Worm (Caenorhabditis elegans) whole organism, mixed stage, embryonic: ENCODE data around the gene C31B8.12.

ENCODE experiments used
- M03D4.4 ChIP-seq: sonication (generic microtip); optimal IDR thresholded peaks from 2 replicates; lab custom pipeline; 2017; ENCODE audit warnings: mild to moderate bottlenecking, missing genetic modification characterization, missing compliant biosample characterization
- bed-3 ChIP-seq: fragments of 200-800 bp; sonication (Bioruptor generic); optimal IDR thresholded peaks from 3 replicates; lab custom pipeline; 2018; ENCODE audit warnings: mild to moderate bottlenecking, missing genetic modification characterization, moderate library complexity, missing compliant biosample characterization
- blmp-1 ChIP-seq: fragments of 150-350 bp; optimal IDR thresholded peaks from 2 replicates; lab custom pipeline; 2014; ENCODE audit warnings: missing biosample characterization, missing genetic modification characterization
- ceh-43 ChIP-seq: fragments of 200-800 bp; sonication (Bioruptor generic); optimal IDR thresholded peaks from 2 replicates; lab custom pipeline; 2018; ENCODE audit warnings: mild to moderate bottlenecking, missing genetic modification characterization, moderate library complexity, missing compliant biosample characterization
- ceh-83 ChIP-seq: fragments of 200-800 bp; sonication (Bioruptor generic); optimal IDR thresholded peaks from 2 replicates; lab custom pipeline; 2018; ENCODE audit warnings: mild to moderate bottlenecking, missing genetic modification characterization, missing compliant biosample characterization
- ces-1 ChIP-seq: fragments of 150-350 bp; optimal IDR thresholded peaks from 2 replicates; lab custom pipeline; 2014; ENCODE audit warnings: missing biosample characterization, missing genetic modification reagents, missing genetic modification characterization
- cnd-1 ChIP-seq: fragments of 200-800 bp; sonication (Bioruptor generic); optimal IDR thresholded peaks from 2 replicates; lab custom pipeline; 2018; ENCODE audit warnings: mild to moderate bottlenecking, missing genetic modification characterization, missing compliant biosample characterization
- drap-1 ChIP-seq: fragments of 200-800 bp; sonication (Bioruptor generic); optimal IDR thresholded peaks from 3 replicates; lab custom pipeline; 2018; ENCODE audit warnings: mild to moderate bottlenecking, missing genetic modification characterization, missing compliant biosample characterization
- elt-1 ChIP-seq: sonication (generic microtip); optimal IDR thresholded peaks from 2 replicates; lab custom pipeline; 2017; ENCODE audit warnings: missing genetic modification characterization, mild to moderate bottlenecking, missing compliant biosample characterization, antibody characterized with exemption, moderate library complexity, borderline replicate concordance; ENCODE audit not compliant: insufficient read depth
- elt-3 ChIP-seq: fragments of 150-350 bp; optimal IDR thresholded peaks from 2 replicates; lab custom pipeline; 2014; ENCODE audit warnings: missing biosample characterization, missing genetic modification characterization
- flh-1 ChIP-seq: fragments of 200-800 bp; sonication (Bioruptor generic); optimal IDR thresholded peaks from 2 replicates; lab custom pipeline; 2018; ENCODE audit warnings: mild to moderate bottlenecking, missing genetic modification characterization, moderate library complexity, missing compliant biosample characterization
- hlh-1 ChIP-seq: fragments of 150-350 bp; optimal IDR thresholded peaks from 2 replicates; lab custom pipeline; 2014; ENCODE audit warnings: missing biosample characterization, missing genetic modification reagents, missing genetic modification characterization
- lin-13 ChIP-seq: fragments of 150-350 bp; optimal IDR thresholded peaks from 2 replicates; lab custom pipeline; 2014; ENCODE audit warnings: missing biosample characterization, missing genetic modification characterization
- lin-32 ChIP-seq: fragments of 200-800 bp; sonication (Bioruptor generic); optimal IDR thresholded peaks from 2 replicates; lab custom pipeline; 2018; ENCODE audit warnings: mild to moderate bottlenecking, missing genetic modification characterization, missing compliant biosample characterization
- lsy-2 ChIP-seq: fragments of 150-350 bp; optimal IDR thresholded peaks from 2 replicates; lab custom pipeline; 2014; ENCODE audit warnings: missing biosample characterization, missing genetic modification characterization
- mab-5 ChIP-seq: fragments of 150-350 bp; optimal IDR thresholded peaks from 2 replicates; lab custom pipeline; 2014; ENCODE audit warnings: missing biosample characterization, missing genetic modification characterization
- mls-2 ChIP-seq: sonication (generic microtip); optimal IDR thresholded peaks from 2 replicates; lab custom pipeline; 2016; ENCODE audit warnings: mild to moderate bottlenecking, missing genetic modification characterization, moderate library complexity, missing compliant biosample characterization
- nhr-12 ChIP-seq: fragments of 150-350 bp; optimal IDR thresholded peaks from 2 replicates; lab custom pipeline; 2014; ENCODE audit warnings: missing biosample characterization, missing genetic modification characterization
- nhr-2 ChIP-seq: fragments of 150-350 bp; optimal IDR thresholded peaks from 2 replicates; lab custom pipeline; 2014; ENCODE audit warnings: missing biosample characterization, missing genetic modification characterization
- nhr-237 ChIP-seq: fragments of 150-350 bp; optimal IDR thresholded peaks from 2 replicates; lab custom pipeline; 2014; ENCODE audit warnings: missing biosample characterization, missing genetic modification characterization
- nhr-28 ChIP-seq: fragments of 150-350 bp; optimal IDR thresholded peaks from 2 replicates; lab custom pipeline; 2014; ENCODE audit warnings: missing biosample characterization, missing genetic modification characterization
- nhr-76 ChIP-seq: sonication (generic microtip); optimal IDR thresholded peaks from 2 replicates; lab custom pipeline; 2017; ENCODE audit warnings: missing biosample characterization, missing genetic modification characterization
- pha-4 ChIP-seq: fragments of 150-350 bp; optimal IDR thresholded peaks from 2 replicates; lab custom pipeline; 2018; ENCODE audit warnings: missing biosample characterization, missing genetic modification reagents, missing genetic modification characterization
- sem-2 ChIP-seq: fragments of 200-800 bp; sonication (Bioruptor generic); optimal IDR thresholded peaks from 2 replicates; lab custom pipeline; 2018; ENCODE audit warnings: mild to moderate bottlenecking, missing genetic modification characterization, missing compliant biosample characterization
- snpc-4 ChIP-seq: fragments of 150-350 bp; optimal IDR thresholded peaks from 2 replicates; lab custom pipeline; 2014; ENCODE audit warnings: missing biosample characterization, missing genetic modification characterization
- sptf-1 ChIP-seq: sonication (generic microtip); optimal IDR thresholded peaks from 2 replicates; lab custom pipeline; 2017; ENCODE audit warnings: mild to moderate bottlenecking, missing genetic modification characterization, moderate library complexity, missing compliant biosample characterization
- tbx-8 ChIP-seq: fragments of 200-800 bp; sonication (Bioruptor generic); optimal IDR thresholded peaks from 2 replicates; lab custom pipeline; 2018; ENCODE audit warnings: mild to moderate bottlenecking, missing genetic modification characterization, moderate library complexity, missing compliant biosample characterization
- unc-120 ChIP-seq: sonication (generic microtip); optimal IDR thresholded peaks from 2 replicates; lab custom pipeline; 2017; ENCODE audit warnings: missing genetic modification characterization, missing compliant biosample characterization; ENCODE audit not compliant: poor library complexity, severe bottlenecking
- unc-62 ChIP-seq: fragments of 150-350 bp; optimal IDR thresholded peaks from 2 replicates; lab custom pipeline; 2014; ENCODE audit warnings: missing biosample characterization, missing genetic modification reagents, missing genetic modification characterization
- zip-8 ChIP-seq: fragments of 150-350 bp; optimal IDR thresholded peaks from 2 replicates; lab custom pipeline; 2014; ENCODE audit warnings: missing biosample characterization, missing genetic modification characterization
- ztf-11 ChIP-seq: fragments of 150-350 bp; optimal IDR thresholded peaks from 2 replicates; lab custom pipeline; 2014; ENCODE audit warnings: missing biosample characterization, missing genetic modification characterization

C31B8.12 gene

ce11 chrV:2929753-2930152 is 2.3 kb upstream of the C31B8.12 start, which contains the start of gene C31B8.16:
Gene C31B8.16, plus strand, starts transcription at chrV:2930053.
- no peak for TF ChIP-seq ceh-83 (GFP tag; lab: Kevin White, UChicago)

- TF ChIP-seq mab-5 (tag; lab: Kevin White, UChicago), result no peak
- TF ChIP-seq elt-1 (tag; lab: Kevin White, UChicago), result no peak
- no peak for TF ChIP-seq unc-120 (tag; lab: Kevin White, UChicago)
- TF ChIP-seq drap-1 (GFP tag; lab: Kevin White, UChicago), result no peak
- TF ChIP-seq flh-1 (GFP tag; lab: Kevin White, UChicago), result no peak
- TF ChIP-seq nhr-28 (tag; lab: Kevin White, UChicago), result no peak
- TF ChIP-seq bed-3, result no peak
- no peak for TF ChIP-seq ceh-83 (GFP tag; lab: Kevin White, UChicago)
- no peak for TF ChIP-seq tbx-8 (GFP tag; lab: Kevin White, UChicago)
- TF ChIP-seq sem-2, result no peak
- no peak for TF ChIP-seq sptf-1 (tag; lab: Kevin White, UChicago)
- no peak for TF ChIP-seq elt-3
- TF ChIP-seq M03D4.4 (tag; lab: Kevin White, UChicago), result no peak
Observed at ce11 chrV:2922594-2922993, 4.9 kb downstream of the C31B8.12 start, which contains the start of gene srh-38. Gene srh-38, minus strand, starts transcription at chrV:2922694.

- TF ChIP-seq lin-32 (GFP tag; lab: Kevin White, UChicago) (no peak), blmp-1 (no peak), nhr-237 (tag; lab: Kevin White, UChicago) (no peak), snpc-4 (tag; lab: Kevin White, UChicago) (no peak), nhr-12 (tag; lab: Kevin White, UChicago) (no peak), nhr-76 (no peak), sem-2 (no peak), drap-1 (GFP tag; lab: Kevin White, UChicago) (no peak), mls-2 (tag; lab: Kevin White, UChicago) (no peak), elt-1 (tag; lab: Kevin White, UChicago) (no peak), hlh-1 (no peak), pha-4 (tag; lab: Kevin White, UChicago) (no peak), lsy-2 (tag; lab: Kevin White, UChicago) (no peak), bed-3 (no peak), tbx-8 (GFP tag; lab: Kevin White, UChicago) (no peak), zip-8 (tag; lab: Kevin White, UChicago) (no peak), ztf-11 (tag; lab: Kevin White, UChicago) (no peak), unc-120 (tag; lab: Kevin White, UChicago) (no peak), ceh-43 (GFP tag; lab: Kevin White, UChicago) (no peak), ces-1 (no peak)
Observed at ce11 chrV:2920125-2920524, 7.3 kb downstream of the C31B8.12 start.

DNA sequence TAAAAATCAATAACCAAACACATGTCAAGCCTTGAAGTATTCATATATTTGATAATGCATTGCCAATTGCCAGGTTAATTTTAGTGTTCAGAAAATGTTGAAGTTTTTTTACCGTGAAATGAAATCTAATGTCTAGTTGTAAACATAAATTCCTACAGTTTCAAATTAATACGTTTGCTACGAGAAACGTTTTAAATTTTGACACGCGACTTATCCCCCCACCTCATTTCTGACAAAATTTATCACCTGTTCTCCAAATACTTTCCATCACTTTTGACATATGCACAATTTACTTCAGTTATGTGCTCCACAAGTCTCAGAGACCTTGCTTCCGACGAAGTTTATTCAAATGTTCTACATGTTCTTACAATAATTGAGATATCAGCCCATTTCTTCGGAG is 13.5 kb downstream of the C31B8.12 start, which contains the start of gene srh-146:
srh-146 (plus strand) TSS at position 301 of the 400 bp plus-strand sequence.
- TF ChIP-seq nhr-12 (tag; lab: Kevin White, UChicago), result no peak
- TF ChIP-seq unc-62 (GFP tag; lab: Kevin White, UChicago), result no peak
- TF ChIP-seq cnd-1, result no peak
- TF ChIP-seq sem-2, result no peak

DNA sequence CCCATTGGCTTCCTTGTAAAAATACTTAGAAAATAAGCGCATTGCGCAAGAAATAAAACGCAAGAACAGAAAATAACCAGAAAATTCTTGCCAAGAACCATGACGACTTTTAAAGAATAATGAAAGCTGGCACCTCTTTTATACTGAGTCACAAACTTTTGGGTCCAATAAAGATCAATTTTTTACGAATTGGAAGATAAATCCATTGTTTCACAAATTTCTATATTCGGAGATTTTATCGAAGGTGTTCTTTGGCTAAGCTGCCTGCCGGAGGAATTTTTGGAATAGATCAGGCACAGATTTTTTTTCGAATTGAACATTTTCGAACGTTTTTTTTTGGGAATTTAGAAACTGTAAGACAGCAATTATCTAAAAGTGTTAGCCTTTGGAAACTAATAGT is 14.6 kb downstream of the C31B8.12 start, which contains the start of gene C31B8.9:
C31B8.9 (minus strand) TSS at position 101 of the 400 bp plus-strand sequence.
- TF ChIP-seq nhr-2, result no peak
- TF ChIP-seq lin-32 (GFP tag; lab: Kevin White, UChicago), result no peak
- TF ChIP-seq sem-2, result no peak
- TF ChIP-seq ceh-43 (GFP tag; lab: Kevin White, UChicago), result no peak
- no peak for TF ChIP-seq lsy-2 (tag; lab: Kevin White, UChicago)
- TF ChIP-seq lin-13, result no peak
- no peak for TF ChIP-seq elt-3
- TF ChIP-seq snpc-4 (tag; lab: Kevin White, UChicago), result no peak
- no peak for TF ChIP-seq sptf-1 (tag; lab: Kevin White, UChicago)
- TF ChIP-seq ceh-83 (GFP tag; lab: Kevin White, UChicago), result no peak
